Fruit fly (Drosophila melanogaster) whole organism, adult: ENCODE results near the gene bru3.

Source experiments
- CG11617 ChIP-seq: fragments of 200-800 bp; sonication (Bioruptor generic); optimal IDR thresholded peaks from 2 replicates; lab custom pipeline; 2017; ENCODE audit warnings: mild to moderate bottlenecking, missing biosample characterization, missing genetic modification reagents, missing genetic modification characterization
- CG12768 ChIP-seq: fragments of 200-800 bp; sonication (Bioruptor generic); optimal IDR thresholded peaks from 2 replicates; lab custom pipeline; 2017; ENCODE audit warnings: missing biosample characterization, missing genetic modification characterization, mild to moderate bottlenecking, moderate library complexity, missing genetic modification reagents
- CG14711 ChIP-seq: fragments of 200-800 bp; sonication (Bioruptor generic); optimal IDR thresholded peaks from 2 replicates; lab custom pipeline; 2018; ENCODE audit warnings: missing biosample characterization, mild to moderate bottlenecking, missing genetic modification characterization, moderate library complexity
- CG1620 ChIP-seq: fragments of 200-800 bp; sonication (Bioruptor generic); optimal IDR thresholded peaks from 2 replicates; lab custom pipeline; 2016; ENCODE audit warnings: missing biosample characterization, missing genetic modification characterization
- CG33017 ChIP-seq: fragments of 200-800 bp; sonication (Bioruptor generic); optimal IDR thresholded peaks from 2 replicates; lab custom pipeline; 2018; ENCODE audit warnings: missing biosample characterization, mild to moderate bottlenecking, missing genetic modification characterization, moderate library complexity
- CG5204 ChIP-seq: fragments of 200-800 bp; sonication (Bioruptor generic); optimal IDR thresholded peaks from 2 replicates; lab custom pipeline; 2016; ENCODE audit warnings: missing biosample characterization, missing genetic modification characterization
- CG7045 ChIP-seq: fragments of 200-800 bp; sonication (Bioruptor generic); optimal IDR thresholded peaks from 2 replicates; lab custom pipeline; 2017; ENCODE audit warnings: missing biosample characterization, mild to moderate bottlenecking, missing genetic modification characterization
- CG7101 ChIP-seq: fragments of 200-800 bp; sonication (Bioruptor generic); optimal IDR thresholded peaks from 2 replicates; lab custom pipeline; 2018; ENCODE audit warnings: missing biosample characterization, mild to moderate bottlenecking, missing genetic modification characterization, moderate library complexity
- Clk ChIP-seq: fragments of 200-800 bp; sonication (Bioruptor generic); optimal IDR thresholded peaks from 2 replicates; lab custom pipeline; 2017; ENCODE audit warnings: missing biosample characterization, missing genetic modification characterization
- Crg-1 ChIP-seq: fragments of 200-800 bp; sonication (Bioruptor generic); optimal IDR thresholded peaks from 2 replicates; lab custom pipeline; 2016; ENCODE audit warnings: missing biosample characterization, missing genetic modification characterization
- Hr96 ChIP-seq: fragments of 200-800 bp; sonication (Bioruptor generic); optimal IDR thresholded peaks from 2 replicates; lab custom pipeline; 2016; ENCODE audit warnings: missing biosample characterization, missing genetic modification characterization
- Mnt ChIP-seq: fragments of 200-800 bp; sonication (Bioruptor generic); optimal IDR thresholded peaks from 2 replicates; lab custom pipeline; 2016; ENCODE audit warnings: missing biosample characterization, mild to moderate bottlenecking, missing genetic modification characterization
- bab1 ChIP-seq: fragments of 200-800 bp; sonication (Bioruptor generic); optimal IDR thresholded peaks from 3 replicates; lab custom pipeline; 2019; ENCODE audit warnings: missing biosample characterization, mild to moderate bottlenecking, missing genetic modification characterization, moderate library complexity
- cic ChIP-seq: fragments of 200-800 bp; sonication (Bioruptor generic); optimal IDR thresholded peaks from 2 replicates; lab custom pipeline; 2017; ENCODE audit warnings: missing biosample characterization, mild to moderate bottlenecking, missing genetic modification characterization, moderate library complexity
- cnc ChIP-seq, 2 experiments: fragments of >200 bp; optimal IDR thresholded peaks; 2 replicates each; lab custom pipeline; 2017
- kay ChIP-seq: fragments of 200-800 bp; sonication (Bioruptor generic); peaks from one replicate; lab custom pipeline; 2016; ENCODE audit warnings: missing biosample characterization, missing genetic modification characterization, borderline replicate concordance
- ovo ChIP-seq: fragments of 200-800 bp; sonication (Bioruptor generic); optimal IDR thresholded peaks from 2 replicates; lab custom pipeline; 2016; ENCODE audit warnings: missing biosample characterization, missing genetic modification characterization
- pad ChIP-seq: fragments of 200-800 bp; sonication (Bioruptor generic); optimal IDR thresholded peaks from 3 replicates; lab custom pipeline; 2017; ENCODE audit warnings: missing biosample characterization, missing genetic modification characterization, mild to moderate bottlenecking, moderate library complexity, missing genetic modification reagents
- tj ChIP-seq: fragments of 200-800 bp; sonication (Bioruptor generic); optimal IDR thresholded peaks from 3 replicates; lab custom pipeline; 2017; ENCODE audit warnings: missing biosample characterization, mild to moderate bottlenecking, missing genetic modification characterization, moderate library complexity
- toe ChIP-seq: fragments of 200-800 bp; sonication (Bioruptor generic); optimal IDR thresholded peaks from 2 replicates; lab custom pipeline; 2016; ENCODE audit warnings: missing biosample characterization, missing genetic modification characterization

bru3 gene

dm6 chr3L:13666680-13667671 lies 136.2 kb downstream of the bru3 start:
- no peak for TF ChIP-seq CG5204 (GFP tag; lab: Kevin White, UChicago)
- TF ChIP-seq CG1620 (GFP tag; lab: Kevin White, UChicago) = no peak
- TF ChIP-seq Hr96 = no peak
- TF ChIP-seq pad (GFP tag; lab: Kevin White, UChicago) = peak; percentile 30

DNA sequence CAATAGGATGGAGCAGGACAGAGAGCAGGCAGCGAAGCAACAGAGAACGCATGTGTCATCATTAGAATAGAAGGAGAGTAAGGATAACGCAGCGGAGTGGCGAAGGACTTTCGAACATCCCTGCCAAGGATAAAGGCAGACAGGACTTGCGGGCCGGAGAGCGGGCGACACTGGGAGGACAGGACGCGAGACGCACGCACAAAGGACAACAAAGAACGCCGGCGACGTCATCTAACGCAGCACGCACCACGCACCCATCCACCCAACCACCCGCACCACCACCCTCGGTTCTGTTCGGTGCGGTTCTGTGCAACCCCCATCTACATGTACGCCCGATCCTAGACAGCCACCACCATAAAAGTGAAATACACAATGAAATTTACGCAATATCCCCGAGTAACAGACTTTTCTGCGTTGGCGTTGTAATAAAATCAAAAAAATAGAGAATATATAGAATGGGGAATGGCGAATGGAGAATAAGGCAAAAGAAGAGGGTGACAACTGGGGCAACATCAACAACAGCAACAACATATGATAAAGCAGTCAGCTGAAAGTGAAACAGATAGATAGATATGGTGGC lies 140.5 kb downstream of the bru3 start:
- TF ChIP-seq CG5204 (GFP tag; lab: Kevin White, UChicago) (no peak), tj (GFP tag; lab: Kevin White, UChicago) (no peak), CG11617 (no peak)

DNA sequence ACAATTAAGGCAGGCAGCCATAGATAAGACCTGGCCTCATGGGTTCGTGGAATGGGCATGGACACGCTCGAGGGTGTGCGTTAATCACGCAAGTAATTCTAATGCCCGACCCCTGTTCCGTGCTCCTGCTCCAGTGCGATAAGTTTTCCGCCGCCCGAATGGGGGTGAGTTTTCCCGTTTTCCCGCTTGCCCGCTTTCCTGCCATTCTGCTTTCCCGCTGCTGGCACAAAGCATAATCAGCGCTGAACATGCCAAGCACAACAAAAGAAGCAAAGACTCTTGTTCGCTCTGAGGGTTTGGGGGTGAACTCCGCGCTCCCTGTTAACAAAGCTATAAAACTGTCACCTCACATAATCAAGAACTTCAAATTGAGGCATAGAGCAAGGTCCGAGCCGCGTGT lies 142.6 kb downstream of the bru3 start:
- TF ChIP-seq Clk (GFP tag; lab: Kevin White, UChicago) (no peak), cnc (optimal IDR thresholded peaks at IDR 0.05; lab: Kevin White, UChicago) (no peak), Hr96 (no peak), Crg-1 (no peak), CG7045 (GFP tag; lab: Kevin White, UChicago) (no peak), CG14711 (tag; lab: Kevin White, UChicago) (no peak), CG12768 (GFP tag; lab: Kevin White, UChicago) (no peak), CG7101 (tag; lab: Kevin White, UChicago) (no peak), ovo (no peak)

DNA sequence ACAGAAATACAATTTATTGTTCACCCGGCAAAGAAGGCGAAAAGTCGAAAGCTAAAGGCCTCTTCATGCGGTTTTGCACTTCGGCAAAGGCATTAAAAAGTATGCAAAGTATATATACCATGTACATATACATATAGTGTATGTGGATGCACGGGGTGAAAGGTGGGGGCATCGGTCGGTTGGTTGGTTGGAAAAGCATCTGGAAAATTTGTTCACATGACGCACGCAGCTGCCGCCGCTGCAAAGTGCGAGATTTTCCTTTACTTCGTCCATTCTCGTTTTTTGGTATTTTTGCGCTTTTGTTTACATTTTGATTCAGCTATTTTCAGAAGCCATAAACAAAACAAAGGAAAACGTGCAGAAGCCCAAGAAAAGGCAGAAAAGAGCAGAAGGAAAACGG lies 143.2 kb downstream of the bru3 start:
- TF ChIP-seq CG11617 (no peak), CG7101 (tag; lab: Kevin White, UChicago) (no peak), bab1 (GFP tag; lab: Kevin White, UChicago) (no peak), CG1620 (GFP tag; lab: Kevin White, UChicago) (no peak), pad (GFP tag; lab: Kevin White, UChicago) (no peak), CG14711 (tag; lab: Kevin White, UChicago) (no peak), CG33017 (no peak), toe (no peak), Crg-1 (no peak), CG5204 (GFP tag; lab: Kevin White, UChicago) (no peak), tj (GFP tag; lab: Kevin White, UChicago) (no peak)

DNA sequence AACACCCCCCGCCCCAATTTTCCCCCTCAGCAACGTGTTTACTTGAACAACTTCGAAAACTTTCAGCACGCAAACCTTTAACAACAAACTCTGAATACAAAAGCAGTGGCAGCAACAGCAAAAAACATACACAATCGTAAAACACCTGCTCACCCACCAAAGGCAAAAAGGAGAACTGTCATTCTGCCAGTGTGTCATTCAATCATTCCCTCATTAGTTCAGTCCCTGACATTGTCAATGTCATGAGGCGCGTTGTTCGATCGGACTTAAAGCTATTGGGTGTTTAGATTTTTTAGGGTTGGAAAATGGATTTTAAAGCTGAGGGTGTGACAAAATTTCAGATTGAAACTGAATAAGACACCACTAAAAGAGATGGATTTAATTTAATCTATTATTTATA lies 144.5 kb downstream of the bru3 start:
- no peak for TF ChIP-seq toe
- TF ChIP-seq CG1620 (GFP tag; lab: Kevin White, UChicago) = no peak
- no peak for TF ChIP-seq Crg-1
- no peak for TF ChIP-seq CG5204 (GFP tag; lab: Kevin White, UChicago)
- no peak for TF ChIP-seq cnc (optimal IDR thresholded peaks at IDR 0.05; lab: Kevin White, UChicago)
- TF ChIP-seq tj (GFP tag; lab: Kevin White, UChicago) = no peak
- TF ChIP-seq CG7101 (tag; lab: Kevin White, UChicago) = no peak
- no peak for TF ChIP-seq cic (GFP tag; lab: Kevin White, UChicago)
- TF ChIP-seq Mnt (GFP tag; lab: Kevin White, UChicago) = no peak
- TF ChIP-seq ovo = no peak
- no peak for TF ChIP-seq CG11617
- no peak for TF ChIP-seq CG14711 (tag; lab: Kevin White, UChicago)
- no peak for TF ChIP-seq Hr96

dm6 chr3L:13648014-13648413 lies 155.2 kb downstream of the bru3 start:
- TF ChIP-seq Mnt (GFP tag; lab: Kevin White, UChicago) (no peak), tj (GFP tag; lab: Kevin White, UChicago) (no peak), CG12768 (GFP tag; lab: Kevin White, UChicago) (no peak), CG11617 (no peak), cnc (optimal IDR thresholded peaks at IDR 0.05; lab: Kevin White, UChicago) (no peak), bab1 (GFP tag; lab: Kevin White, UChicago) (no peak), CG5204 (GFP tag; lab: Kevin White, UChicago) (no peak), kay (no peak), pad (GFP tag; lab: Kevin White, UChicago) (no peak), Crg-1 (no peak), toe (no peak), Clk (GFP tag; lab: Kevin White, UChicago) (no peak), CG7045 (GFP tag; lab: Kevin White, UChicago) (no peak), CG7101 (tag; lab: Kevin White, UChicago) (no peak), cic (GFP tag; lab: Kevin White, UChicago) (no peak), CG14711 (tag; lab: Kevin White, UChicago) (no peak), ovo (no peak), CG33017 (no peak), Hr96 (no peak), CG1620 (GFP tag; lab: Kevin White, UChicago) (no peak)

dm6 chr3L:13646044-13646443 lies 157.2 kb downstream of the bru3 start:
- no peak for TF ChIP-seq bab1 (GFP tag; lab: Kevin White, UChicago)
- TF ChIP-seq cic (GFP tag; lab: Kevin White, UChicago) = no peak
- no peak for TF ChIP-seq CG7101 (tag; lab: Kevin White, UChicago)
- TF ChIP-seq CG5204 (GFP tag; lab: Kevin White, UChicago) = no peak
- TF ChIP-seq Mnt (GFP tag; lab: Kevin White, UChicago) = no peak
- TF ChIP-seq CG14711 (tag; lab: Kevin White, UChicago) = no peak
- no peak for TF ChIP-seq CG33017
- no peak for TF ChIP-seq cnc (optimal IDR thresholded peaks at IDR 0.05; lab: Kevin White, UChicago)
- TF ChIP-seq Crg-1 = no peak
- TF ChIP-seq CG1620 (GFP tag; lab: Kevin White, UChicago) = no peak
- TF ChIP-seq tj (GFP tag; lab: Kevin White, UChicago) = no peak
- TF ChIP-seq CG12768 (GFP tag; lab: Kevin White, UChicago) = no peak
- no peak for TF ChIP-seq CG7045 (GFP tag; lab: Kevin White, UChicago)
- TF ChIP-seq Clk (GFP tag; lab: Kevin White, UChicago) = no peak
- TF ChIP-seq ovo = no peak
- TF ChIP-seq kay = no peak
- no peak for TF ChIP-seq CG11617
- no peak for TF ChIP-seq toe
- TF ChIP-seq pad (GFP tag; lab: Kevin White, UChicago) = no peak
